Worm (Caenorhabditis elegans) whole organism, young adult: ENCODE data around the gene gldi-4.

Experiments used
- C17E4.6 ChIP-seq: fragments of 200-800 bp; sonication (Bioruptor generic); IDR thresholded peaks from 2 replicates; pipeline ENCODE4 v1.3.6; 2022; ENCODE audit warnings: missing genetic modification reagents, missing genetic modification characterization, missing compliant biosample characterization
- D2030.7 ChIP-seq: fragments of 200-800 bp; sonication (Bioruptor generic); IDR thresholded peaks from 2 replicates; pipeline ENCODE4 v1.3.6; 2022; ENCODE audit warnings: missing genetic modification reagents, missing genetic modification characterization, missing compliant biosample characterization
- F33H1.4 ChIP-seq: fragments of 200-800 bp; sonication (Bioruptor generic); IDR thresholded peaks from 2 replicates; pipeline ENCODE4 v1.3.6; 2022; ENCODE audit warnings: missing genetic modification reagents, missing genetic modification characterization, missing compliant biosample characterization
- F39B2.1 ChIP-seq: fragments of 200-800 bp; sonication (Bioruptor generic); IDR thresholded peaks from 2 replicates; pipeline ENCODE4 v1.3.6; 2022; ENCODE audit warnings: missing genetic modification reagents, missing genetic modification characterization, missing compliant biosample characterization
- F49E8.2 ChIP-seq: sonication (generic microtip); optimal IDR thresholded peaks from 3 replicates; lab custom pipeline; 2017; ENCODE audit warnings: missing genetic modification characterization, mild to moderate bottlenecking, missing compliant biosample characterization, antibody characterized with exemption, moderate library complexity; ENCODE audit not compliant: insufficient read depth
- F55B11.4 ChIP-seq: sonication (generic microtip); optimal IDR thresholded peaks from 2 replicates; lab custom pipeline; 2016; ENCODE audit warnings: missing compliant biosample characterization, missing genetic modification characterization, borderline replicate concordance; ENCODE audit not compliant: insufficient read depth
- T07F8.4 ChIP-seq: sonication (generic microtip); optimal IDR thresholded peaks from 2 replicates; lab custom pipeline; 2016; ENCODE audit warnings: mild to moderate bottlenecking, missing genetic modification characterization, moderate library complexity, missing compliant biosample characterization
- T26A5.8 ChIP-seq: sonication (generic microtip); optimal IDR thresholded peaks from 2 replicates; lab custom pipeline; 2016; ENCODE audit warnings: missing genetic modification characterization, missing compliant biosample characterization
- Y53F4B.3 ChIP-seq: fragments of 200-800 bp; sonication (Bioruptor generic); IDR thresholded peaks from 2 replicates; pipeline ENCODE4 v1.3.6; 2022; ENCODE audit warnings: missing genetic modification reagents, missing genetic modification characterization, missing compliant biosample characterization
- Y67H2A.10 ChIP-seq: fragments of 200-800 bp; sonication (Bioruptor generic); conservative IDR thresholded peaks from 2 replicates; pipeline ENCODE4 v1.3.6; 2022; ENCODE audit warnings: missing genetic modification reagents, missing genetic modification characterization, missing compliant biosample characterization
- Y95B8A.8 ChIP-seq: fragments of 200-800 bp; sonication (Bioruptor generic); IDR thresholded peaks from 2 replicates; pipeline ENCODE4 v1.3.6; 2022; ENCODE audit warnings: missing genetic modification reagents, missing genetic modification characterization, missing compliant biosample characterization
- ZK185.1 ChIP-seq: sonication (generic microtip); optimal IDR thresholded peaks from 2 replicates; lab custom pipeline; 2016; ENCODE audit warnings: mild to moderate bottlenecking, missing genetic modification characterization, missing compliant biosample characterization; ENCODE audit not compliant: poor library complexity, severe bottlenecking
- ama-1 ChIP-seq, 3 experiments: fragments of 150-350 bp in 1 of 3; sonication (generic microtip) in 2 of 3; optimal IDR thresholded peaks; 2 replicates each; lab custom pipeline; 2014 to 2018; ENCODE audit warnings: missing biosample characterization in 2 of 3, missing genetic modification characterization in 2 of 3, missing genetic modification reagents in 2 of 3
- attf-6 ChIP-seq: fragments of 200-800 bp; sonication (Bioruptor generic); IDR thresholded peaks from 2 replicates; pipeline ENCODE4 v1.3.6; 2022; ENCODE audit warnings: missing genetic modification reagents, missing genetic modification characterization, missing compliant biosample characterization
- bed-1 ChIP-seq: fragments of 200-800 bp; sonication (Bioruptor generic); IDR thresholded peaks from 2 replicates; pipeline ENCODE4 v1.3.6; 2022; ENCODE audit warnings: missing genetic modification reagents, missing genetic modification characterization, missing compliant biosample characterization
- cebp-1 ChIP-seq, 2 experiments: fragments of 200-800 bp in 1 of 2; sonication (Bioruptor generic) in 1 of 2; sonication (generic microtip) in 1 of 2; IDR thresholded peaks in 1 of 2; optimal IDR thresholded peaks in 1 of 2; 2 replicates each; pipeline versions ENCODE4 v1.3.6 to Lab custom; 2017 to 2022; ENCODE audit warnings: missing compliant biosample characterization in 2 of 2, missing genetic modification characterization in 2 of 2, mild to moderate bottlenecking in 1 of 2, missing genetic modification reagents in 1 of 2, moderate library complexity in 1 of 2
- ceh-27 ChIP-seq: fragments of 200-800 bp; sonication (Bioruptor generic); optimal IDR thresholded peaks from 2 replicates; lab custom pipeline; 2018; ENCODE audit warnings: mild to moderate bottlenecking, missing genetic modification characterization, moderate library complexity, missing compliant biosample characterization
- ceh-91 ChIP-seq: fragments of 200-800 bp; sonication (Bioruptor generic); IDR thresholded peaks from 2 replicates; pipeline ENCODE4 v1.3.6; 2022; ENCODE audit warnings: missing genetic modification reagents, missing genetic modification characterization, missing compliant biosample characterization
- egl-44 ChIP-seq: fragments of 200-800 bp; sonication (Bioruptor generic); IDR thresholded peaks from 2 replicates; pipeline ENCODE4 v1.3.6; 2022; ENCODE audit warnings: missing genetic modification reagents, missing genetic modification characterization, missing compliant biosample characterization
- ekl-4 ChIP-seq: fragments of 200-800 bp; sonication (Bioruptor generic); IDR thresholded peaks from 2 replicates; pipeline ENCODE4 v1.3.6; 2022; ENCODE audit warnings: missing genetic modification reagents, missing genetic modification characterization, missing compliant biosample characterization
- hmg-20 ChIP-seq: fragments of 200-800 bp; sonication (Bioruptor generic); IDR thresholded peaks from 2 replicates; pipeline ENCODE4 v1.3.6; 2022; ENCODE audit warnings: missing genetic modification reagents, missing genetic modification characterization, missing compliant biosample characterization
- hsf-1 ChIP-seq: fragments of 200-800 bp; sonication (Bioruptor generic); IDR thresholded peaks from 2 replicates; pipeline ENCODE4 v1.3.6; 2022; ENCODE audit warnings: missing genetic modification reagents, missing genetic modification characterization, missing compliant biosample characterization
- let-607 ChIP-seq, 2 experiments: fragments of 200-800 bp in 1 of 2; sonication (Bioruptor generic) in 1 of 2; sonication (generic microtip) in 1 of 2; optimal IDR thresholded peaks; 2 replicates each; lab custom pipeline; 2016 to 2018; ENCODE audit warnings: mild to moderate bottlenecking in 2 of 2, missing compliant biosample characterization in 2 of 2, missing genetic modification characterization in 2 of 2, moderate library complexity in 2 of 2, missing genotype in 1 of 2
- lin-26 ChIP-seq: fragments of 200-800 bp; sonication (Bioruptor generic); IDR thresholded peaks from 2 replicates; pipeline ENCODE4 v1.3.6; 2022; ENCODE audit warnings: missing genetic modification reagents, missing genetic modification characterization, missing compliant biosample characterization
- madf-8 ChIP-seq: fragments of 200-800 bp; sonication (Bioruptor generic); conservative IDR thresholded peaks from 2 replicates; pipeline ENCODE4 v1.3.6; 2022; ENCODE audit warnings: missing genetic modification reagents, missing genetic modification characterization, missing compliant biosample characterization
- mcd-1 ChIP-seq: fragments of 200-800 bp; sonication (Bioruptor generic); IDR thresholded peaks from 2 replicates; pipeline ENCODE4 v1.3.6; 2022; ENCODE audit warnings: missing genetic modification reagents, missing genetic modification characterization, missing compliant biosample characterization
- nfyb-1 ChIP-seq: fragments of 200-800 bp; sonication (Bioruptor generic); IDR thresholded peaks from 2 replicates; pipeline ENCODE4 v1.3.6; 2022; ENCODE audit warnings: missing genetic modification reagents, missing genetic modification characterization, missing compliant biosample characterization
- nhr-120 ChIP-seq: fragments of 200-800 bp; sonication (Bioruptor generic); IDR thresholded peaks from 2 replicates; pipeline ENCODE4 v1.3.6; 2022; ENCODE audit warnings: missing genetic modification characterization, missing compliant biosample characterization
- pha-4 ChIP-seq: fragments of 150-350 bp; sonication (generic microtip); optimal IDR thresholded peaks from 2 replicates; lab custom pipeline; 2014; ENCODE audit warnings: missing biosample characterization, missing genetic modification reagents, missing genetic modification characterization
- rcor-1 ChIP-seq: fragments of 200-800 bp; sonication (Bioruptor generic); IDR thresholded peaks from 2 replicates; pipeline ENCODE4 v1.3.6; 2022; ENCODE audit warnings: missing genetic modification reagents, missing genetic modification characterization, missing compliant biosample characterization
- rpc-1 ChIP-seq, 2 experiments: fragments of 150-350 bp in 1 of 2; sonication (generic microtip) in 1 of 2; optimal IDR thresholded peaks; 2 replicates each; lab custom pipeline; 2014 to 2018; ENCODE audit warnings: missing biosample characterization in 1 of 2, missing genetic modification characterization in 1 of 2, missing genetic modification reagents in 1 of 2, missing genotype in 1 of 2
- snpc-1.3 ChIP-seq: sonication (generic microtip); optimal IDR thresholded peaks from 2 replicates; lab custom pipeline; 2017; ENCODE audit warnings: missing genetic modification characterization, mild to moderate bottlenecking, missing compliant biosample characterization, antibody characterized with exemption, moderate library complexity, missing genotype, missing genetic modification reagents; ENCODE audit not compliant: insufficient read depth
- snpc-4 ChIP-seq, 5 experiments: fragments of 150-350 bp in 1 of 5; sonication (generic microtip) in 4 of 5; optimal IDR thresholded peaks; 2 replicates each; lab custom pipeline; 2014 to 2018; ENCODE audit warnings: missing genetic modification characterization in 5 of 5, missing biosample characterization in 3 of 5, antibody characterized with exemption in 2 of 5, mild to moderate bottlenecking in 2 of 5, missing compliant biosample characterization in 2 of 5, missing genotype in 2 of 5, moderate library complexity in 2 of 5, missing genetic modification reagents in 1 of 5
- sptf-2 ChIP-seq: fragments of 200-800 bp; sonication (Bioruptor generic); optimal IDR thresholded peaks from 2 replicates; lab custom pipeline; 2018; ENCODE audit warnings: mild to moderate bottlenecking, missing genetic modification characterization, missing compliant biosample characterization
- unc-62 ChIP-seq: fragments of 150-350 bp; optimal IDR thresholded peaks from 2 replicates; lab custom pipeline; 2014; ENCODE audit warnings: missing biosample characterization, missing genetic modification reagents, missing genetic modification characterization
- ztf-22 ChIP-seq: fragments of 200-800 bp; sonication (Bioruptor generic); optimal IDR thresholded peaks from 2 replicates; lab custom pipeline; 2018; ENCODE audit warnings: mild to moderate bottlenecking, missing genetic modification characterization, moderate library complexity, missing compliant biosample characterization
- ztf-25 ChIP-seq: fragments of 200-800 bp; sonication (Bioruptor generic); IDR thresholded peaks from 2 replicates; pipeline ENCODE4 v1.3.6; 2022; ENCODE audit warnings: missing genetic modification reagents, missing genetic modification characterization, missing compliant biosample characterization
- ztf-3 ChIP-seq: fragments of 200-800 bp; sonication (Bioruptor generic); optimal IDR thresholded peaks from 2 replicates; lab custom pipeline; 2018; ENCODE audit warnings: mild to moderate bottlenecking, missing genetic modification characterization, missing compliant biosample characterization

The gldi-4 gene

ce11 chrIV:6986835-6987234 lies 30.6 kb upstream of the gldi-4 start, which contains the start of gene prkl-1:
Gene prkl-1 (minus strand): TSS chrIV:6986935.
- TF ChIP-seq ztf-3 (no peak), lin-26 (GFP tag; lab: Robert Waterston, UW) (no peak), C17E4.6 (GFP tag; lab: Robert Waterston, UW) (no peak)

- TF ChIP-seq mcd-1 (GFP tag; lab: Robert Waterston, UW) (no peak), pha-4 (tag; lab: Kevin White, UChicago) (no peak), egl-44 (GFP tag; lab: Robert Waterston, UW) (no peak), bed-1 (no peak), hmg-20 (GFP tag; lab: Robert Waterston, UW) (no peak), snpc-1.3 (tag; lab: Kevin White, UChicago) (no peak), T26A5.8 (tag; lab: Kevin White, UChicago) (no peak), let-607 (tag; optimal IDR thresholded peaks at IDR 0.05; lab: Kevin White, UChicago) (no peak), cebp-1 (GFP tag; IDR thresholded peaks at IDR 0.05; lab: Robert Waterston, UW) (no peak), cebp-1 (tag; optimal IDR thresholded peaks at IDR 0.05; lab: Kevin White, UChicago) (no peak), hsf-1 (GFP tag; lab: Robert Waterston, UW) (no peak), Y53F4B.3 (GFP tag; lab: Robert Waterston, UW) (no peak), nhr-120 (GFP tag; lab: Robert Waterston, UW) (no peak), nfyb-1 (GFP tag; lab: Robert Waterston, UW) (no peak)
Measured at ce11 chrIV:6991070-6991469, 26.4 kb upstream of the gldi-4 start.

- TF ChIP-seq nfyb-1 (GFP tag; lab: Robert Waterston, UW) (no peak), ama-1 (optimal IDR thresholded peaks at IDR 0.05; lab: Kevin White, UChicago) (no peak), ama-1 (GFP tag; optimal IDR thresholded peaks at IDR 0.05; lab: Kevin White, UChicago) (no peak), unc-62 (no peak), cebp-1 (GFP tag; IDR thresholded peaks at IDR 0.05; lab: Robert Waterston, UW) (no peak), cebp-1 (tag; optimal IDR thresholded peaks at IDR 0.05; lab: Kevin White, UChicago) (no peak), rcor-1 (GFP tag; lab: Robert Waterston, UW) (no peak), F55B11.4 (no peak), ceh-91 (GFP tag; lab: Robert Waterston, UW) (no peak), ceh-27 (GFP tag; lab: Kevin White, UChicago) (no peak), T07F8.4 (tag; lab: Kevin White, UChicago) (no peak), ztf-22 (GFP tag; lab: Kevin White, UChicago) (no peak), attf-6 (GFP tag; lab: Robert Waterston, UW) (no peak), ekl-4 (GFP tag; lab: Robert Waterston, UW) (no peak), F39B2.1 (no peak), madf-8 (GFP tag; lab: Robert Waterston, UW) (no peak), Y95B8A.8 (GFP tag; lab: Robert Waterston, UW) (no peak), sptf-2 (no peak), ZK185.1 (tag; lab: Kevin White, UChicago) (no peak), ztf-25 (GFP tag; lab: Robert Waterston, UW) (no peak)
Measured at ce11 chrIV:6997918-6998317, 19.5 kb upstream of the gldi-4 start.

- TF ChIP-seq rpc-1 (optimal IDR thresholded peaks at IDR 0.05; lab: Kevin White, UChicago) = no peak
- no peak for TF ChIP-seq rpc-1 (tag; optimal IDR thresholded peaks at IDR 0.05; lab: Kevin White, UChicago)
- no peak for TF ChIP-seq F49E8.2 (tag; lab: Kevin White, UChicago)
- no peak for TF ChIP-seq F33H1.4
- TF ChIP-seq egl-44 (GFP tag; lab: Robert Waterston, UW) = no peak
- no peak for TF ChIP-seq Y67H2A.10 (GFP tag; lab: Robert Waterston, UW)
- no peak for TF ChIP-seq hmg-20 (GFP tag; lab: Robert Waterston, UW)
- no peak for TF ChIP-seq snpc-4 (GFP tag; optimal IDR thresholded peaks at IDR 0.05; lab: Kevin White, UChicago)
- TF ChIP-seq snpc-4 (tag; optimal IDR thresholded peaks at IDR 0.05; lab: Kevin White, UChicago) = no peak
- no peak for TF ChIP-seq D2030.7 (GFP tag; lab: Robert Waterston, UW)
- TF ChIP-seq lin-26 (GFP tag; lab: Robert Waterston, UW) = no peak
- no peak for TF ChIP-seq ztf-3
Measured at ce11 chrIV:6999206-6999605, 18.2 kb upstream of the gldi-4 start, which contains the start of gene C25A8.5. Gene C25A8.5 (plus strand): TSS chrIV:6999506.
